Fruit fly (Drosophila melanogaster) whole organism, embryonic: ENCODE measurements around the gene CG7970.

Experiments used
- CG10274 ChIP-seq: fragments of 200-800 bp; sonication (Bioruptor generic); optimal IDR thresholded peaks from 3 replicates; lab custom pipeline; 2017; ENCODE audit warnings: missing biosample characterization, mild to moderate bottlenecking, missing genetic modification characterization
- CG11398 ChIP-seq: fragments of 200-800 bp; sonication (Bioruptor generic); optimal IDR thresholded peaks from 2 replicates; lab custom pipeline; 2016; ENCODE audit warnings: missing biosample characterization, missing genetic modification characterization
- CG15479 ChIP-seq: fragments of 200-800 bp; sonication (Bioruptor generic); optimal IDR thresholded peaks from 3 replicates; lab custom pipeline; 2019; ENCODE audit warnings: missing biosample characterization, mild to moderate bottlenecking, missing genetic modification characterization, moderate library complexity
- CG17328 ChIP-seq: fragments of 200-800 bp; sonication (Bioruptor generic); IDR thresholded peaks from 2 replicates; pipeline ENCODE4 v1.3.6; 2022; ENCODE audit warnings: missing biosample characterization, missing genetic modification characterization
- CG17359 ChIP-seq: fragments of 200-800 bp; sonication (Bioruptor generic); optimal IDR thresholded peaks from 3 replicates; lab custom pipeline; 2018; ENCODE audit warnings: missing biosample characterization, mild to moderate bottlenecking, missing genetic modification characterization, moderate library complexity
- CG17385 ChIP-seq: fragments of 200-800 bp; sonication (Bioruptor generic); optimal IDR thresholded peaks from 3 replicates; lab custom pipeline; 2018; ENCODE audit warnings: missing biosample characterization, mild to moderate bottlenecking, missing genetic modification characterization
- CG17912 ChIP-seq: fragments of 200-800 bp; sonication (Bioruptor generic); optimal IDR thresholded peaks from 2 replicates; lab custom pipeline; 2018; ENCODE audit warnings: missing biosample characterization, mild to moderate bottlenecking, missing genetic modification characterization
- CG18262 ChIP-seq: fragments of 200-800 bp; optimal IDR thresholded peaks from 3 replicates; lab custom pipeline; 2019; ENCODE audit warnings: missing biosample characterization, mild to moderate bottlenecking, missing genetic modification characterization, moderate library complexity
- CG18599 ChIP-seq: fragments of 200-800 bp; sonication (Bioruptor generic); optimal IDR thresholded peaks from 3 replicates; lab custom pipeline; 2017; ENCODE audit warnings: missing biosample characterization, missing genetic modification characterization, mild to moderate bottlenecking, moderate library complexity, missing genetic modification reagents
- CG18764 ChIP-seq: fragments of 200-800 bp; sonication (Bioruptor generic); optimal IDR thresholded peaks from 3 replicates; lab custom pipeline; 2016; ENCODE audit warnings: missing biosample characterization, missing genetic modification characterization
- CG30431 ChIP-seq: fragments of 200-800 bp; sonication (Bioruptor generic); optimal IDR thresholded peaks from 2 replicates; lab custom pipeline; 2017; ENCODE audit warnings: missing biosample characterization, missing genetic modification characterization
- CG34224 ChIP-seq: fragments of 200-800 bp; sonication (Bioruptor generic); IDR thresholded peaks from 3 replicates; pipeline ENCODE4 v1.3.6; 2022; ENCODE audit warnings: missing biosample characterization, missing genetic modification characterization; ENCODE audit not compliant: partially characterized antibody
- CG43689 ChIP-seq: fragments of 200-800 bp; sonication (Bioruptor generic); IDR thresholded peaks from 2 replicates; pipeline ENCODE4 v1.3.6; 2022; ENCODE audit warnings: missing biosample characterization, missing genetic modification characterization
- CG4404 ChIP-seq: fragments of 200-800 bp; sonication (Bioruptor generic); IDR thresholded peaks from 2 replicates; pipeline ENCODE4 v1.3.6; 2022; ENCODE audit warnings: missing biosample characterization, missing genetic modification characterization
- CG4820 ChIP-seq: fragments of 200-800 bp; sonication (Bioruptor generic); optimal IDR thresholded peaks from 3 replicates; lab custom pipeline; 2016; ENCODE audit warnings: missing biosample characterization, missing genetic modification characterization
- CG6175 ChIP-seq: fragments of 200-800 bp; sonication (Bioruptor generic); IDR thresholded peaks from 3 replicates; pipeline ENCODE4 v1.3.6; 2022; ENCODE audit warnings: missing biosample characterization, missing genetic modification characterization
- CG6854 ChIP-seq: fragments of 200-800 bp; sonication (Bioruptor generic); optimal IDR thresholded peaks from 3 replicates; lab custom pipeline; 2017; ENCODE audit warnings: missing biosample characterization, mild to moderate bottlenecking, missing genetic modification characterization
- CG7786 ChIP-seq: fragments of 200-800 bp; sonication (Bioruptor generic); optimal IDR thresholded peaks from 2 replicates; lab custom pipeline; 2016; ENCODE audit warnings: missing biosample characterization, missing genetic modification characterization
- Ets65A ChIP-seq: fragments of 200-800 bp; sonication (Bioruptor generic); peaks from one replicate; lab custom pipeline; 2016; ENCODE audit warnings: missing biosample characterization, missing genetic modification characterization
- Ets97D ChIP-seq: fragments of 200-800 bp; sonication (Bioruptor generic); optimal IDR thresholded peaks from 3 replicates; lab custom pipeline; 2016; ENCODE audit warnings: missing biosample characterization, missing genetic modification characterization
- H2.0 ChIP-seq: fragments of 200-800 bp; sonication (Bioruptor generic); IDR thresholded peaks from 2 replicates; pipeline ENCODE4 v1.3.6; 2022; ENCODE audit warnings: missing biosample characterization, missing genetic modification characterization
- HLH4C ChIP-seq: fragments of 200-800 bp; sonication (Bioruptor generic); IDR thresholded peaks from 3 replicates; pipeline ENCODE4 v1.3.6; 2022; ENCODE audit warnings: missing biosample characterization, missing genetic modification characterization; ENCODE audit not compliant: partially characterized antibody
- Hmx ChIP-seq: fragments of 200-800 bp; sonication (Bioruptor generic); optimal IDR thresholded peaks from 2 replicates; lab custom pipeline; 2016; ENCODE audit warnings: missing biosample characterization, missing genetic modification characterization
- Pdp1 ChIP-seq, 2 experiments: fragments of 200-800 bp; sonication (Bioruptor generic); optimal IDR thresholded peaks; 3 replicates each; lab custom pipeline; 2016; ENCODE audit warnings: missing biosample characterization in 2 of 2, missing genetic modification characterization in 2 of 2, mild to moderate bottlenecking in 1 of 2, moderate library complexity in 1 of 2
- Rfx ChIP-seq: fragments of 200-800 bp; sonication (Bioruptor generic); IDR thresholded peaks from 2 replicates; pipeline ENCODE4 v1.3.6; 2022; ENCODE audit warnings: missing biosample characterization, missing genetic modification characterization
- ab ChIP-seq: fragments of 200-800 bp; sonication (Bioruptor generic); optimal IDR thresholded peaks from 2 replicates; lab custom pipeline; 2016; ENCODE audit warnings: missing biosample characterization, missing genetic modification characterization
- ac ChIP-seq: fragments of 200-800 bp; sonication (Bioruptor generic); optimal IDR thresholded peaks from 3 replicates; lab custom pipeline; 2017; ENCODE audit warnings: missing biosample characterization, mild to moderate bottlenecking, missing genetic modification characterization
- bab2 ChIP-seq: fragments of 200-800 bp; sonication (Bioruptor generic); optimal IDR thresholded peaks from 2 replicates; lab custom pipeline; 2016; ENCODE audit warnings: missing biosample characterization, missing genetic modification characterization
- bbx ChIP-seq: fragments of 200-800 bp; sonication (Bioruptor generic); IDR thresholded peaks from 2 replicates; pipeline ENCODE4 v1.3.6; 2022; ENCODE audit warnings: missing biosample characterization, missing genetic modification characterization; ENCODE audit not compliant: partially characterized antibody
- cad ChIP-seq: fragments of >200 bp; optimal IDR thresholded peaks from 2 replicates; lab custom pipeline; 2017; ENCODE audit warnings: missing biosample characterization, missing genetic modification characterization
- caup ChIP-seq: fragments of 200-800 bp; sonication (Bioruptor generic); optimal IDR thresholded peaks from 3 replicates; lab custom pipeline; 2017; ENCODE audit warnings: missing biosample characterization, mild to moderate bottlenecking, missing genetic modification characterization, moderate library complexity; ENCODE audit not compliant: severe bottlenecking
- chinmo ChIP-seq: fragments of 200-800 bp; sonication (Bioruptor generic); IDR thresholded peaks from 4 replicates; pipeline ENCODE4 v1.3.6; 2022; ENCODE audit warnings: missing biosample characterization, missing genetic modification characterization; ENCODE audit not compliant: partially characterized antibody
- dan ChIP-seq: fragments of 200-800 bp; sonication (Bioruptor generic); IDR thresholded peaks from 2 replicates; pipeline ENCODE4 v1.3.6; 2022; ENCODE audit warnings: missing biosample characterization, missing genetic modification characterization
- gcm ChIP-seq: fragments of 200-800 bp; sonication (Bioruptor generic); optimal IDR thresholded peaks from 2 replicates; lab custom pipeline; 2019; ENCODE audit warnings: missing biosample characterization, mild to moderate bottlenecking, missing genetic modification characterization, moderate library complexity
- gsb ChIP-seq: fragments of 200-800 bp; sonication (Bioruptor generic); IDR thresholded peaks from 2 replicates; pipeline ENCODE4 v1.3.6; 2022; ENCODE audit warnings: missing biosample characterization, missing genetic modification characterization
- gsb-n ChIP-seq: fragments of 200-800 bp; sonication (Bioruptor generic); optimal IDR thresholded peaks from 3 replicates; lab custom pipeline; 2018; ENCODE audit warnings: missing biosample characterization, mild to moderate bottlenecking, missing genetic modification characterization
- hkb ChIP-seq, 2 experiments: fragments of 200-800 bp in 1 of 2; fragments of >200 bp in 1 of 2; sonication (Bioruptor generic) in 1 of 2; IDR thresholded peaks in 1 of 2; optimal IDR thresholded peaks in 1 of 2; 2 replicates each; pipeline versions ENCODE4 v1.3.6 to Lab custom; 2017 to 2022; ENCODE audit warnings: missing biosample characterization in 1 of 2, missing genetic modification characterization in 1 of 2
- kay ChIP-seq: fragments of 200-800 bp; sonication (Bioruptor generic); optimal IDR thresholded peaks from 2 replicates; lab custom pipeline; 2016; ENCODE audit warnings: missing biosample characterization, missing genetic modification characterization
- knrl ChIP-seq: fragments of 200-800 bp; sonication (Bioruptor generic); IDR thresholded peaks from 3 replicates; pipeline ENCODE4 v1.3.6; 2022; ENCODE audit warnings: missing biosample characterization, missing genetic modification characterization; ENCODE audit not compliant: partially characterized antibody
- lbe ChIP-seq: fragments of 200-800 bp; sonication (Bioruptor generic); optimal IDR thresholded peaks from 2 replicates; lab custom pipeline; 2016; ENCODE audit warnings: missing biosample characterization, mild to moderate bottlenecking, missing genetic modification characterization
- lilli ChIP-seq: fragments of 200-800 bp; sonication (Bioruptor generic); optimal IDR thresholded peaks from 3 replicates; lab custom pipeline; 2016; ENCODE audit warnings: missing biosample characterization, missing genetic modification characterization
- lola ChIP-seq, 3 experiments: fragments of >200 bp in 2 of 3; fragments of 200-800 bp in 1 of 3; sonication (Bioruptor generic) in 1 of 3; optimal IDR thresholded peaks; 2 replicates each; lab custom pipeline; 2017 to 2019; ENCODE audit warnings: missing biosample characterization in 3 of 3, missing genetic modification characterization in 3 of 3, mild to moderate bottlenecking in 1 of 3, moderate library complexity in 1 of 3
- luna ChIP-seq: fragments of 200-800 bp; sonication (Bioruptor generic); optimal IDR thresholded peaks from 2 replicates; lab custom pipeline; 2016; ENCODE audit warnings: missing biosample characterization, missing genetic modification characterization
- maf-S ChIP-seq: fragments of 200-800 bp; sonication (Bioruptor generic); optimal IDR thresholded peaks from 2 replicates; lab custom pipeline; 2016; ENCODE audit warnings: missing biosample characterization, missing genetic modification characterization
- phol ChIP-seq: fragments of 200-800 bp; sonication (Bioruptor generic); optimal IDR thresholded peaks from 3 replicates; lab custom pipeline; 2018; ENCODE audit warnings: missing biosample characterization, mild to moderate bottlenecking, missing genetic modification characterization, moderate library complexity
- sna ChIP-seq: fragments of 200-800 bp; sonication (Bioruptor generic); IDR thresholded peaks from 2 replicates; pipeline ENCODE4 v1.3.6; 2022; ENCODE audit warnings: missing biosample characterization, missing genetic modification characterization; ENCODE audit not compliant: partially characterized antibody
- so ChIP-seq: fragments of 200-800 bp; sonication (Bioruptor generic); IDR thresholded peaks from 3 replicates; pipeline ENCODE4 v1.3.6; 2022; ENCODE audit warnings: missing biosample characterization, missing genetic modification characterization
- sob ChIP-seq: fragments of 200-800 bp; sonication (Bioruptor generic); IDR thresholded peaks from 2 replicates; pipeline ENCODE4 v1.3.6; 2022; ENCODE audit warnings: missing biosample characterization, missing genetic modification characterization
- yki ChIP-seq: fragments of >200 bp; optimal IDR thresholded peaks from 3 replicates; lab custom pipeline; 2018
- zfh1 ChIP-seq: fragments of 200-800 bp; sonication (Bioruptor generic); IDR thresholded peaks from 3 replicates; pipeline ENCODE4 v1.3.6; 2022; ENCODE audit warnings: missing biosample characterization, missing genetic modification characterization

CG7970 gene

DNA sequence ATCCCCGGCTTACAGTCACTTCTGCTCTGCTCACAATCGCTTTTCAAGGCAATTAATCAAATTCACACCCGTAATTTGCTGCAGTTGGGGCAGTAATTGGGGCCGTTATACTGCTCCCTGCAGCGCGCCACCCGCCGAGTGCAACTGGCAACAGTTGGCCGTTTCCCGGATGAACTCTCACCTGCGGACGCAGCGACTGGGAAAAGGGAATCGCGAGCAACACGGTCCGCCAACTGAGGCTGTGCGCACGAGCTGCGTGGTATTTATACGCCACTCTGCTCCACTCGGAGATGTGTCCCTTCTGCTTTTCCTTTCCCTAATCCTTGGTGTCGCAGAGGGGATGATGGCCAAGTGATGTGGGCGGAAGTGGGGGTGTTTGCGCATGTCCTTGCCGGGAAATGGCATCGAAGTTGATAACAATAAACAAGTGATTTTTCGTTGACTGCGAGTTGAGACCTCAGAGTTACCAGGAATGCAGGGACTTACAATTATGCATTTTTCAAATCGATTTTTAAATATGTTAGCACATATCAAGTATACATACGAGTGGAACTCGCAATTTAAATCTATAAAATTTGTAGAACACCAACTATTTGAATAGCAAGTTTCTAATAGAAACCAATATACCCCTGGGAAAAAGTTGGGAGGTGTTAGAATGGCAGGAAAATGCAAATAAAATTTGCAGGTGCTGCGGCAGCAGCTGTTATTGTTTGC is 23.3 kb upstream of the CG7970 start, which contains the start of gene GC (continued):
- TF ChIP-seq CG17328 (GFP tag; lab: Robert Waterston, UW) (no peak), CG4820 (no peak), kay (GFP tag; lab: Kevin White, UChicago) (no peak), CG11398 (GFP tag; lab: Kevin White, UChicago) (no peak), CG43689 (GFP tag; lab: Robert Waterston, UW) (no peak), lilli (peak; percentile 49), lbe (GFP tag; lab: Kevin White, UChicago) (no peak), Ets65A (GFP tag; lab: Kevin White, UChicago) (no peak), Hmx (GFP tag; lab: Kevin White, UChicago) (no peak), CG17359 (tag; lab: Kevin White, UChicago) (no peak), yki (lab: Kevin White, UChicago) (no peak), CG17385 (no peak), Ets97D (GFP tag; lab: Kevin White, UChicago) (no peak), HLH4C (GFP tag; lab: Robert Waterston, UW) (no peak), ab (GFP tag; lab: Kevin White, UChicago) (no peak), caup (GFP tag; lab: Kevin White, UChicago) (no peak), knrl (GFP tag; lab: Robert Waterston, UW) (no peak), CG34224 (GFP tag; lab: Robert Waterston, UW) (no peak), so (GFP tag; lab: Robert Waterston, UW) (no peak), cad (GFP tag; lab: Kevin White, UChicago) (no peak), hkb (optimal IDR thresholded peaks at IDR 0.05; lab: Kevin White, UChicago) (no peak), hkb (GFP tag; IDR thresholded peaks at IDR 0.05; lab: Robert Waterston, UW) (no peak), bbx (no peak), Pdp1 (GFP tag; optimal IDR thresholded peaks at IDR 0.05; lab: Kevin White, UChicago) (no peak), zfh1 (GFP tag; lab: Robert Waterston, UW) (no peak), chinmo (GFP tag; lab: Robert Waterston, UW) (no peak), CG10274 (GFP tag; lab: Kevin White, UChicago) (no peak), CG7786 (GFP tag; lab: Kevin White, UChicago) (peak; percentile 16), ac (GFP tag; lab: Kevin White, UChicago) (no peak), CG18764 (GFP tag; lab: Kevin White, UChicago) (no peak), CG15479 (GFP tag; lab: Kevin White, UChicago) (no peak), gsb-n (tag; lab: Kevin White, UChicago) (no peak), dan (no peak), phol (tag; lab: Kevin White, UChicago) (no peak), CG6854 (no peak), bab2 (no peak), maf-S (GFP tag; lab: Kevin White, UChicago) (no peak), gsb (GFP tag; lab: Robert Waterston, UW) (no peak), CG17912 (GFP tag; lab: Kevin White, UChicago) (no peak), CG4404 (GFP tag; lab: Robert Waterston, UW) (no peak), luna (GFP tag; lab: Kevin White, UChicago) (no peak), gcm (GFP tag; lab: Kevin White, UChicago) (no peak), sob (no peak), H2.0 (GFP tag; lab: Robert Waterston, UW) (no peak), CG18262 (no peak), CG6175 (no peak), sna (GFP tag; lab: Robert Waterston, UW) (no peak), Rfx (0 out of 2 replicates have a peak, but pooled peaks have one; percentile 13), CG30431 (GFP tag; lab: Kevin White, UChicago) (no peak), lola (GFP tag; optimal IDR thresholded peaks at IDR 0.05; lab: Kevin White, UChicago) (no peak), CG18599 (GFP tag; lab: Kevin White, UChicago) (peak; percentile 26)
